Worm (Caenorhabditis elegans) whole organism, late embryonic: Measurements from ENCODE around the gene ZK177.11.

ENCODE experiments used
- fax-1 ChIP-seq: sonication (generic microtip); optimal IDR thresholded peaks from 2 replicates; lab custom pipeline; 2016; ENCODE audit warnings: missing genotype, missing genetic modification characterization, missing compliant biosample characterization
- hlh-13 ChIP-seq: fragments of 200-800 bp; sonication (Bioruptor generic); optimal IDR thresholded peaks from 2 replicates; lab custom pipeline; 2018; ENCODE audit warnings: mild to moderate bottlenecking, missing genetic modification characterization, missing compliant biosample characterization
- hlh-15 ChIP-seq: sonication (generic microtip); optimal IDR thresholded peaks from 2 replicates; lab custom pipeline; 2016; ENCODE audit warnings: missing genetic modification characterization, missing compliant biosample characterization
- nhr-232 ChIP-seq: sonication (generic microtip); optimal IDR thresholded peaks from 2 replicates; lab custom pipeline; 2016; ENCODE audit warnings: missing genetic modification characterization, missing compliant biosample characterization
- pax-1 ChIP-seq: fragments of 150-350 bp; optimal IDR thresholded peaks from 2 replicates; lab custom pipeline; 2014; ENCODE audit warnings: missing biosample characterization, missing genetic modification characterization
- rnt-1 ChIP-seq: sonication (generic microtip); optimal IDR thresholded peaks from 2 replicates; lab custom pipeline; 2016; ENCODE audit warnings: missing genetic modification characterization, missing compliant biosample characterization
- tbx-2 ChIP-seq: sonication (generic microtip); optimal IDR thresholded peaks from 2 replicates; lab custom pipeline; 2016; ENCODE audit warnings: missing genetic modification characterization, missing compliant biosample characterization
- unc-3 ChIP-seq, 2 experiments: fragments of 200-800 bp in 1 of 2; sonication (Bioruptor generic) in 1 of 2; sonication (generic microtip) in 1 of 2; conservative IDR thresholded peaks in 1 of 2; optimal IDR thresholded peaks in 1 of 2; 2 replicates each; pipeline versions ENCODE4 v1.3.6 to Lab custom; 2016 to 2022; ENCODE audit warnings: missing compliant biosample characterization in 2 of 2, missing genetic modification characterization in 2 of 2, missing genetic modification reagents in 1 of 2

DNA sequence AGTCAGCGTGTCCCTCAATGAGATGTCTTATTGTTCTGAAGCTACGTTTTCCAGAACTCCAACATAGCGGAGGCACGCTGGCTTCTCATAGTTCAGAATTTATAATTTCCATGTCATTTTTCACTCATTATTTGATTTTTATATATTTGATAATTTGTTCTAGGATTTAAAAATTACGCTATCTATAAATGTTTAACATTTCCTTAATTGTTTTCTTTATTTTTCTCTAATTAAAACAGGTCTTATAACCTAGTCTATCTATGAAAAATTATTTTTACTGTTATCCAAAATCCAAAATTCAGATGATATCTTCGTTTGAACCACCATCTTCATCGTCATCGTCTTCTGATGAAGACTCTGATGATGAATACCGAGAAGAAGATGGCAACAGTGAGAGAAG, 44.4 kb upstream of the ZK177.11 start, which contains the start of gene F56D1.1:
- TF ChIP-seq pax-1 (tag; lab: Kevin White, UChicago) = no peak
- TF ChIP-seq nhr-232 (tag; lab: Kevin White, UChicago) = no peak
- no peak for TF ChIP-seq rnt-1 (tag; lab: Kevin White, UChicago)
- no peak for TF ChIP-seq fax-1
- TF ChIP-seq hlh-15 (tag; lab: Kevin White, UChicago) = no peak
- no peak for TF ChIP-seq hlh-13
- TF ChIP-seq tbx-2 (tag; lab: Kevin White, UChicago) = no peak
- TF ChIP-seq unc-3 (GFP tag; conservative IDR thresholded peaks at IDR 0.05; lab: Robert Waterston, UW) = no peak
- TF ChIP-seq unc-3 (tag; optimal IDR thresholded peaks at IDR 0.05; lab: Kevin White, UChicago) = no peak
